Fruit fly (Drosophila melanogaster) whole organism, prepupa: ENCODE results near the gene CG13390.

ENCODE experiments used
- Blimp-1 ChIP-seq: fragments of 200-800 bp; sonication (Bioruptor generic); optimal IDR thresholded peaks from 3 replicates; lab custom pipeline; 2017; ENCODE audit warnings: missing biosample characterization, missing genetic modification characterization, mild to moderate bottlenecking, moderate library complexity, missing genetic modification reagents
- CG10669 ChIP-seq: fragments of 200-800 bp; sonication (Bioruptor generic); optimal IDR thresholded peaks from 3 replicates; lab custom pipeline; 2018; ENCODE audit warnings: missing biosample characterization, mild to moderate bottlenecking, missing genetic modification characterization, moderate library complexity
- CG11294 ChIP-seq: fragments of 200-800 bp; sonication (Bioruptor generic); IDR thresholded peaks from 2 replicates; pipeline ENCODE4 v1.3.6; 2022; ENCODE audit warnings: missing biosample characterization, missing genetic modification characterization
- CG15336 ChIP-seq: fragments of 200-800 bp; sonication (Bioruptor generic); IDR thresholded peaks from 2 replicates; pipeline ENCODE4 v1.3.6; 2022; ENCODE audit warnings: missing biosample characterization, missing genetic modification characterization
- CG3032 ChIP-seq: fragments of 200-800 bp; optimal IDR thresholded peaks from 2 replicates; lab custom pipeline; 2019; ENCODE audit warnings: missing biosample characterization, mild to moderate bottlenecking, missing genetic modification characterization, moderate library complexity
- CG32006 ChIP-seq: fragments of 200-800 bp; sonication (Bioruptor generic); optimal IDR thresholded peaks from 3 replicates; lab custom pipeline; 2017; ENCODE audit warnings: missing biosample characterization, mild to moderate bottlenecking, missing genetic modification characterization
- CG3919 ChIP-seq: fragments of 200-800 bp; sonication (Bioruptor generic); optimal IDR thresholded peaks from 3 replicates; lab custom pipeline; 2016; ENCODE audit warnings: missing biosample characterization, missing genetic modification characterization
- CG6163 ChIP-seq: fragments of 200-800 bp; sonication (Bioruptor generic); IDR thresholded peaks from 3 replicates; pipeline ENCODE4 v1.3.6; 2022; ENCODE audit warnings: missing biosample characterization, missing genetic modification characterization
- CG6276 ChIP-seq: fragments of 200-800 bp; sonication (Bioruptor generic); optimal IDR thresholded peaks from 2 replicates; lab custom pipeline; 2017; ENCODE audit warnings: missing biosample characterization, mild to moderate bottlenecking, missing genetic modification characterization
- CG6792 ChIP-seq: fragments of 200-800 bp; sonication (Bioruptor generic); optimal IDR thresholded peaks from 3 replicates; lab custom pipeline; 2016; ENCODE audit warnings: missing biosample characterization, missing genetic modification characterization
- CG6808 ChIP-seq: fragments of 200-800 bp; sonication (Bioruptor generic); optimal IDR thresholded peaks from 3 replicates; lab custom pipeline; 2017; ENCODE audit warnings: missing biosample characterization, missing genetic modification characterization, mild to moderate bottlenecking, moderate library complexity, missing genetic modification reagents
- CG8119 ChIP-seq: fragments of 200-800 bp; sonication (Bioruptor generic); IDR thresholded peaks from 3 replicates; pipeline ENCODE4 v1.3.6; 2022; ENCODE audit warnings: missing biosample characterization, missing genetic modification characterization
- CG8319 ChIP-seq: fragments of 200-800 bp; sonication (Bioruptor generic); optimal IDR thresholded peaks from 3 replicates; lab custom pipeline; 2016; ENCODE audit warnings: missing biosample characterization, missing genetic modification characterization
- CG8632 ChIP-seq: fragments of 200-800 bp; sonication (Bioruptor generic); optimal IDR thresholded peaks from 3 replicates; lab custom pipeline; 2016; ENCODE audit warnings: missing biosample characterization, missing genetic modification characterization
- Eip75B ChIP-seq: fragments of 200-800 bp; sonication (Bioruptor generic); optimal IDR thresholded peaks from 3 replicates; lab custom pipeline; 2016; ENCODE audit warnings: missing biosample characterization, missing genetic modification characterization
- Eip78C ChIP-seq: fragments of 200-800 bp; sonication (Bioruptor generic); peaks from one replicate; lab custom pipeline; 2016; ENCODE audit warnings: missing biosample characterization, missing genetic modification characterization
- Eip93F ChIP-seq: fragments of 200-800 bp; sonication (Bioruptor generic); optimal IDR thresholded peaks from 2 replicates; lab custom pipeline; 2016; ENCODE audit warnings: missing biosample characterization, mild to moderate bottlenecking, missing genetic modification characterization
- Ets96B ChIP-seq: fragments of 200-800 bp; optimal IDR thresholded peaks from 2 replicates; lab custom pipeline; 2019; ENCODE audit warnings: missing biosample characterization, mild to moderate bottlenecking, missing genetic modification characterization, moderate library complexity
- Hr38 ChIP-seq: sonication (Bioruptor generic); optimal IDR thresholded peaks from 2 replicates; lab custom pipeline; 2016; ENCODE audit warnings: missing biosample characterization, missing genetic modification characterization
- Hr39 ChIP-seq: fragments of 200-800 bp; sonication (Bioruptor generic); optimal IDR thresholded peaks from 2 replicates; lab custom pipeline; 2016; ENCODE audit warnings: missing biosample characterization, missing genetic modification characterization
- Hr4 ChIP-seq: fragments of 200-800 bp; sonication (Bioruptor generic); optimal IDR thresholded peaks from 3 replicates; lab custom pipeline; 2016; ENCODE audit warnings: missing biosample characterization, missing genetic modification characterization
- OdsH ChIP-seq: fragments of 200-800 bp; sonication (Bioruptor generic); optimal IDR thresholded peaks from 3 replicates; lab custom pipeline; 2016; ENCODE audit warnings: missing biosample characterization, missing genetic modification characterization
- Sox102F ChIP-seq: fragments of 200-800 bp; sonication (Bioruptor generic); optimal IDR thresholded peaks from 2 replicates; lab custom pipeline; 2016; ENCODE audit warnings: missing biosample characterization, mild to moderate bottlenecking, missing genetic modification characterization
- Sox14 ChIP-seq: fragments of 200-800 bp; sonication (Bioruptor generic); optimal IDR thresholded peaks from 3 replicates; lab custom pipeline; 2016; ENCODE audit warnings: missing biosample characterization, missing genetic modification characterization
- achi ChIP-seq: fragments of 200-800 bp; sonication (Bioruptor generic); optimal IDR thresholded peaks from 3 replicates; lab custom pipeline; 2016; ENCODE audit warnings: missing biosample characterization, missing genetic modification characterization
- acj6 ChIP-seq: fragments of 200-800 bp; sonication (Bioruptor generic); optimal IDR thresholded peaks from 3 replicates; lab custom pipeline; 2016; ENCODE audit warnings: missing biosample characterization, missing genetic modification characterization
- cyc ChIP-seq: fragments of 200-800 bp; sonication (Bioruptor generic); optimal IDR thresholded peaks from 3 replicates; lab custom pipeline; 2016; ENCODE audit warnings: missing biosample characterization, missing genetic modification characterization
- dac ChIP-seq: fragments of 200-800 bp; sonication (Bioruptor generic); optimal IDR thresholded peaks from 2 replicates; lab custom pipeline; 2017; ENCODE audit warnings: missing biosample characterization, mild to moderate bottlenecking, missing genetic modification characterization
- eg ChIP-seq: fragments of 200-800 bp; sonication (Bioruptor generic); IDR thresholded peaks from 3 replicates; pipeline ENCODE4 v1.3.6; 2022; ENCODE audit warnings: missing biosample characterization, missing genetic modification characterization
- esn ChIP-seq: fragments of 200-800 bp; sonication (Bioruptor generic); optimal IDR thresholded peaks from 2 replicates; lab custom pipeline; 2016; ENCODE audit warnings: missing biosample characterization, mild to moderate bottlenecking, missing genetic modification characterization, moderate library complexity
- fd59A ChIP-seq: fragments of 200-800 bp; sonication (Bioruptor generic); optimal IDR thresholded peaks from 2 replicates; lab custom pipeline; 2017; ENCODE audit warnings: missing biosample characterization, mild to moderate bottlenecking, missing genetic modification characterization, missing genetic modification reagents
- fd85E ChIP-seq: fragments of 200-800 bp; sonication (Bioruptor generic); optimal IDR thresholded peaks from 3 replicates; lab custom pipeline; 2016; ENCODE audit warnings: missing biosample characterization, missing genetic modification characterization
- fkh ChIP-seq: fragments of 200-800 bp; sonication (Bioruptor generic); optimal IDR thresholded peaks from 3 replicates; lab custom pipeline; 2017; ENCODE audit warnings: missing biosample characterization, mild to moderate bottlenecking, missing genetic modification characterization, moderate library complexity
- net ChIP-seq: fragments of 200-800 bp; sonication (Bioruptor generic); optimal IDR thresholded peaks from 3 replicates; lab custom pipeline; 2016; ENCODE audit warnings: missing biosample characterization, missing genetic modification characterization
- pdm3 ChIP-seq: fragments of 200-800 bp; sonication (Bioruptor generic); optimal IDR thresholded peaks from 3 replicates; lab custom pipeline; 2016; ENCODE audit warnings: missing biosample characterization, missing genetic modification characterization
- salr ChIP-seq, 2 experiments: fragments of 200-800 bp; sonication (Bioruptor generic); optimal IDR thresholded peaks; 3 replicates each; lab custom pipeline; 2016 to 2018; ENCODE audit warnings: missing biosample characterization in 2 of 2, missing genetic modification characterization in 2 of 2, mild to moderate bottlenecking in 1 of 2
- ss ChIP-seq, 2 experiments: fragments of 200-800 bp; sonication (Bioruptor generic); optimal IDR thresholded peaks; 2 replicates in 1 of 2; 3 replicates in 1 of 2; lab custom pipeline; 2017 to 2018; ENCODE audit warnings: mild to moderate bottlenecking in 2 of 2, missing biosample characterization in 2 of 2, missing genetic modification characterization in 2 of 2, moderate library complexity in 1 of 2
- topi ChIP-seq: fragments of 200-800 bp; sonication (Bioruptor generic); optimal IDR thresholded peaks from 3 replicates; lab custom pipeline; 2016; ENCODE audit warnings: missing biosample characterization, missing genetic modification characterization
- vri ChIP-seq: fragments of 200-800 bp; sonication (Bioruptor generic); optimal IDR thresholded peaks from 3 replicates; lab custom pipeline; 2016; ENCODE audit warnings: missing biosample characterization, mild to moderate bottlenecking, missing genetic modification characterization

CG13390 gene

dm6 chr2L:8394180-8394579 lies 17.6 kb upstream of the CG13390 start, which contains the start of gene lectin-29Ca:
lectin-29Ca (minus strand) TSS chr2L:8394280.
- TF ChIP-seq CG6792 (GFP tag; lab: Kevin White, UChicago) = no peak

dm6 chr2L:8393122-8393521 lies 16.5 kb upstream of the CG13390 start, which contains the start of gene Acp29AB:
Acp29AB (minus strand) TSS chr2L:8393222.
- no peak for TF ChIP-seq CG8319
- no peak for TF ChIP-seq Eip93F
- no peak for TF ChIP-seq eg (GFP tag; lab: Robert Waterston, UW)
- TF ChIP-seq vri (GFP tag; lab: Kevin White, UChicago) = no peak
- no peak for TF ChIP-seq salr (GFP tag; optimal IDR thresholded peaks at IDR 0.05; lab: Kevin White, UChicago)
- TF ChIP-seq cyc (GFP tag; lab: Kevin White, UChicago) = no peak
- TF ChIP-seq CG6276 = no peak
- no peak for TF ChIP-seq fd85E
- no peak for TF ChIP-seq net (GFP tag; lab: Kevin White, UChicago)
- no peak for TF ChIP-seq Sox14 (GFP tag; lab: Kevin White, UChicago)
- TF ChIP-seq CG10669 (GFP tag; lab: Kevin White, UChicago) = no peak
- TF ChIP-seq esn (GFP tag; lab: Kevin White, UChicago) = no peak
- TF ChIP-seq Eip78C = no peak
- TF ChIP-seq fkh = no peak
- no peak for TF ChIP-seq Ets96B (tag; lab: Kevin White, UChicago)
- TF ChIP-seq CG3032 (tag; lab: Kevin White, UChicago) = no peak
- TF ChIP-seq CG15336 (GFP tag; lab: Robert Waterston, UW) = no peak
- TF ChIP-seq CG3919 (GFP tag; lab: Kevin White, UChicago) = no peak
- TF ChIP-seq CG6792 (GFP tag; lab: Kevin White, UChicago) = no peak
- TF ChIP-seq, all 60 proteins: peak for 0

- TF ChIP-seq Hr4 (GFP tag; lab: Kevin White, UChicago) = no peak
- no peak for TF ChIP-seq Eip78C
- TF ChIP-seq CG8119 (GFP tag; lab: Robert Waterston, UW) = no peak
- no peak for TF ChIP-seq CG6808
- TF ChIP-seq Hr38 = no peak
- no peak for TF ChIP-seq topi (GFP tag; lab: Kevin White, UChicago)
- TF ChIP-seq net (GFP tag; lab: Kevin White, UChicago) = no peak
- no peak for TF ChIP-seq CG6163 (GFP tag; lab: Robert Waterston, UW)
- TF ChIP-seq pdm3 (GFP tag; lab: Kevin White, UChicago) = no peak
Observed at dm6 chr2L:8392298-8392697, 15.7 kb upstream of the CG13390 start, which contains the start of gene CG42820. CG42820 (minus strand) TSS chr2L:8392398.

- TF ChIP-seq Eip75B (GFP tag; lab: Kevin White, UChicago) = no peak
- no peak for TF ChIP-seq CG6163 (GFP tag; lab: Robert Waterston, UW)
- no peak for TF ChIP-seq dac
- no peak for TF ChIP-seq ss (GFP tag; optimal IDR thresholded peaks at IDR 0.05; lab: Kevin White, UChicago)
- TF ChIP-seq CG8119 (GFP tag; lab: Robert Waterston, UW) = no peak
- TF ChIP-seq CG32006 (GFP tag; lab: Kevin White, UChicago) = no peak
- TF ChIP-seq, all 60 proteins: peak for 0
Observed at dm6 chr2L:8389231-8389630, 12.6 kb upstream of the CG13390 start, which contains the start of gene CG42819. CG42819 (minus strand) TSS chr2L:8389331.

dm6 chr2L:8385849-8386248 lies 9.3 kb upstream of the CG13390 start:
- TF ChIP-seq vri (GFP tag; lab: Kevin White, UChicago) = no peak
- TF ChIP-seq CG10669 (GFP tag; lab: Kevin White, UChicago) = no peak
- no peak for TF ChIP-seq CG8632 (GFP tag; lab: Kevin White, UChicago)
- TF ChIP-seq cyc (GFP tag; lab: Kevin White, UChicago) = no peak

- TF ChIP-seq CG6163 (GFP tag; lab: Robert Waterston, UW) = no peak
- no peak for TF ChIP-seq CG32006 (GFP tag; lab: Kevin White, UChicago)
- TF ChIP-seq fd59A (GFP tag; lab: Kevin White, UChicago) = no peak
- TF ChIP-seq Sox102F = no peak
- no peak for TF ChIP-seq Blimp-1
- no peak for TF ChIP-seq Eip75B (GFP tag; lab: Kevin White, UChicago)
- TF ChIP-seq CG3032 (tag; lab: Kevin White, UChicago) = no peak
- TF ChIP-seq Hr39 (GFP tag; lab: Kevin White, UChicago) = no peak
- no peak for TF ChIP-seq acj6
- TF ChIP-seq OdsH (GFP tag; lab: Kevin White, UChicago) = no peak
- no peak for TF ChIP-seq CG15336 (GFP tag; lab: Robert Waterston, UW)
- no peak for TF ChIP-seq CG3919 (GFP tag; lab: Kevin White, UChicago)
- no peak for TF ChIP-seq achi (GFP tag; lab: Kevin White, UChicago)
- TF ChIP-seq CG11294 (GFP tag; lab: Robert Waterston, UW) = no peak
- TF ChIP-seq CG8119 (GFP tag; lab: Robert Waterston, UW) = no peak
- TF ChIP-seq Hr4 (GFP tag; lab: Kevin White, UChicago) = no peak
- TF ChIP-seq Sox14 (GFP tag; lab: Kevin White, UChicago) = no peak
- no peak for TF ChIP-seq cyc (GFP tag; lab: Kevin White, UChicago)
Observed at dm6 chr2L:8384985-8385519, 8.5 kb upstream of the CG13390 start.
